Worm (Caenorhabditis elegans) whole organism, L4 larva: Measurements from ENCODE around the gene B0464.6.

Source experiments
- ZK546.5 ChIP-seq, 2 experiments: sonication (generic microtip); optimal IDR thresholded peaks; 2 replicates each; lab custom pipeline; 2017; ENCODE audit warnings: missing biosample characterization in 2 of 2, missing genetic modification characterization in 2 of 2
- aly-2 ChIP-seq: sonication (generic microtip); optimal IDR thresholded peaks from 2 replicates; lab custom pipeline; 2018; ENCODE audit warnings: missing biosample characterization, missing genetic modification characterization
- ama-1 ChIP-seq: fragments of 150-350 bp; optimal IDR thresholded peaks from 2 replicates; lab custom pipeline; 2014; ENCODE audit warnings: inconsistent platforms, mixed read lengths
- ceh-28 ChIP-seq: fragments of 150-350 bp; optimal IDR thresholded peaks from 2 replicates; lab custom pipeline; 2014; ENCODE audit warnings: missing biosample characterization, missing genetic modification reagents, missing genetic modification characterization
- ceh-82 ChIP-seq: sonication (generic microtip); optimal IDR thresholded peaks from 2 replicates; lab custom pipeline; 2017; ENCODE audit warnings: missing biosample characterization, missing genetic modification characterization
- ctbp-1 ChIP-seq: fragments of 200-800 bp; sonication (Bioruptor generic); IDR thresholded peaks from 2 replicates; pipeline ENCODE4 v1.3.6; 2022; ENCODE audit warnings: missing genetic modification reagents, missing genetic modification characterization, missing compliant biosample characterization
- daf-16 ChIP-seq, 3 experiments: sonication (generic microtip); optimal IDR thresholded peaks; 2 replicates each; lab custom pipeline; 2016 to 2017; ENCODE audit warnings: missing genetic modification characterization in 3 of 3, missing genetic modification reagents in 3 of 3, mild to moderate bottlenecking in 2 of 3, missing compliant biosample characterization in 2 of 3, missing biosample characterization in 1 of 3, moderate library complexity in 1 of 3
- dmd-9 ChIP-seq: fragments of 200-800 bp; sonication (Bioruptor generic); IDR thresholded peaks from 2 replicates; pipeline ENCODE4 v1.3.6; 2022; ENCODE audit warnings: missing genetic modification reagents, missing genetic modification characterization, missing compliant biosample characterization
- dve-1 ChIP-seq: sonication (generic microtip); optimal IDR thresholded peaks from 2 replicates; lab custom pipeline; 2017; ENCODE audit warnings: antibody characterized with exemption, mild to moderate bottlenecking, missing genetic modification characterization, missing compliant biosample characterization; ENCODE audit not compliant: insufficient read depth
- fkh-10 ChIP-seq: fragments of 150-350 bp; optimal IDR thresholded peaks from 2 replicates; lab custom pipeline; 2014; ENCODE audit warnings: missing biosample characterization, missing genetic modification reagents, missing genetic modification characterization
- lin-39 ChIP-seq: fragments of 150-350 bp; optimal IDR thresholded peaks from 2 replicates; lab custom pipeline; 2014; ENCODE audit warnings: missing biosample characterization, missing genetic modification reagents, missing genetic modification characterization
- lsy-2 ChIP-seq, 2 experiments: fragments of 150-350 bp in 1 of 2; sonication (generic microtip) in 1 of 2; optimal IDR thresholded peaks; 2 replicates each; lab custom pipeline; 2014 to 2017; ENCODE audit warnings: missing biosample characterization in 2 of 2, missing genetic modification characterization in 2 of 2
- nhr-11 ChIP-seq: fragments of 150-350 bp; optimal IDR thresholded peaks from 2 replicates; lab custom pipeline; 2014; ENCODE audit warnings: missing biosample characterization, missing genetic modification characterization
- nhr-77 ChIP-seq: fragments of 150-350 bp; optimal IDR thresholded peaks from 2 replicates; lab custom pipeline; 2014; ENCODE audit warnings: missing biosample characterization, missing genetic modification characterization

DNA sequence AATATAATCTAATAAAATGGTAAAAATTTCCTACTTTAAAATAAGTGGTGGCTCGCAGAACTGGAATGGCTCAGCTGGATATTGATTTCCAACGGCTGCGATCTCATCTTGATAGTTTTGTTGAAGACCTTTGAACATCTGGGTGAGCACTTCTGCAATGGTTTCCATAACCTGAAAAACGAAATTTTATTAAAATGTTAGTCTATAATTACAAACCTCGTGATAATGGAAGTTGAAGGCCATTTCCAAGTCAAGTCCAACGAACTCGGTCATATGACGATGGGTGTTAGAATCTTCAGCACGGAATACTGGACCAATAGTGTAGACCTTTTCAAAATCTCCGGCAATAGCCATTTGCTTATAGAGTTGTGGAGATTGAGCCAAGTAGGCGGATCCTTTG, 24.0 kb upstream of the B0464.6 start:
- TF ChIP-seq daf-16 (GFP tag; optimal IDR thresholded peaks at IDR 0.05; lab: Kevin White, UChicago) (no peak), daf-16 (tag; optimal IDR thresholded peaks at IDR 0.05; lab: Kevin White, UChicago) (no peak), nhr-11 (no peak), nhr-77 (no peak), ceh-28 (tag; lab: Kevin White, UChicago) (no peak), ctbp-1 (GFP tag; lab: Robert Waterston, UW) (no peak), dmd-9 (GFP tag; lab: Robert Waterston, UW) (no peak), lsy-2 (tag; optimal IDR thresholded peaks at IDR 0.05; lab: Kevin White, UChicago) (no peak), aly-2 (tag; lab: Kevin White, UChicago) (no peak), lin-39 (tag; lab: Kevin White, UChicago) (no peak), dve-1 (tag; lab: Kevin White, UChicago) (no peak), ama-1 (lab: Kevin White, UChicago) (no peak), fkh-10 (GFP tag; lab: Kevin White, UChicago) (no peak), ZK546.5 (tag; optimal IDR thresholded peaks at IDR 0.05; lab: Kevin White, UChicago) (no peak), ceh-82 (tag; lab: Kevin White, UChicago) (no peak)
